Worm (Caenorhabditis elegans) whole organism, young adult: Measurements from ENCODE around the gene srg-26.
A peak's percentile ranks its signal among the peaks of the same experiment; 100 is the strongest.

Experiments
- B0035.1 ChIP-seq: sonication (generic microtip); optimal IDR thresholded peaks from 2 replicates; lab custom pipeline; 2016; ENCODE audit warnings: missing genetic modification characterization, mild to moderate bottlenecking, missing compliant biosample characterization, missing genotype, missing genetic modification reagents
- B0261.1 ChIP-seq: sonication (generic microtip); optimal IDR thresholded peaks from 2 replicates; lab custom pipeline; 2016; ENCODE audit warnings: mild to moderate bottlenecking, missing genetic modification characterization, moderate library complexity, missing compliant biosample characterization
- B0336.3 ChIP-seq: fragments of 200-800 bp; sonication (Bioruptor generic); IDR thresholded peaks from 2 replicates; pipeline ENCODE4 v1.3.6; 2022; ENCODE audit warnings: missing genetic modification characterization, missing compliant biosample characterization
- F37B4.10 ChIP-seq: fragments of 200-800 bp; sonication (Bioruptor generic); IDR thresholded peaks from 2 replicates; pipeline ENCODE4 v1.3.6; 2022; ENCODE audit warnings: missing genetic modification characterization, missing compliant biosample characterization
- F49E8.2 ChIP-seq: sonication (generic microtip); optimal IDR thresholded peaks from 3 replicates; lab custom pipeline; 2017; ENCODE audit warnings: missing genetic modification characterization, mild to moderate bottlenecking, missing compliant biosample characterization, antibody characterized with exemption, moderate library complexity; ENCODE audit not compliant: insufficient read depth
- F52B5.7 ChIP-seq: sonication (generic microtip); optimal IDR thresholded peaks from 2 replicates; lab custom pipeline; 2016; ENCODE audit warnings: mild to moderate bottlenecking, missing genetic modification characterization, missing compliant biosample characterization
- F55B11.4 ChIP-seq: sonication (generic microtip); optimal IDR thresholded peaks from 2 replicates; lab custom pipeline; 2016; ENCODE audit warnings: missing compliant biosample characterization, missing genetic modification characterization, borderline replicate concordance; ENCODE audit not compliant: insufficient read depth
- K11D2.4 ChIP-seq: fragments of 200-800 bp; sonication (Bioruptor generic); IDR thresholded peaks from 2 replicates; pipeline ENCODE4 v1.3.6; 2022; ENCODE audit warnings: missing genetic modification reagents, missing genetic modification characterization, missing compliant biosample characterization
- T07F8.4 ChIP-seq: sonication (generic microtip); optimal IDR thresholded peaks from 2 replicates; lab custom pipeline; 2016; ENCODE audit warnings: mild to moderate bottlenecking, missing genetic modification characterization, moderate library complexity, missing compliant biosample characterization
- Y53F4B.3 ChIP-seq: fragments of 200-800 bp; sonication (Bioruptor generic); IDR thresholded peaks from 2 replicates; pipeline ENCODE4 v1.3.6; 2022; ENCODE audit warnings: missing genetic modification reagents, missing genetic modification characterization, missing compliant biosample characterization
- Y79H2A.3 ChIP-seq: fragments of 200-800 bp; sonication (Bioruptor generic); conservative IDR thresholded peaks from 2 replicates; pipeline ENCODE4 v1.3.6; 2022; ENCODE audit warnings: missing genetic modification reagents, missing genetic modification characterization, missing compliant biosample characterization
- Y95B8A.8 ChIP-seq: fragments of 200-800 bp; sonication (Bioruptor generic); IDR thresholded peaks from 2 replicates; pipeline ENCODE4 v1.3.6; 2022; ENCODE audit warnings: missing genetic modification reagents, missing genetic modification characterization, missing compliant biosample characterization
- aptf-2 ChIP-seq: fragments of 200-800 bp; sonication (Bioruptor generic); conservative IDR thresholded peaks from 2 replicates; pipeline ENCODE4 v1.3.6; 2022; ENCODE audit warnings: missing genetic modification reagents, missing genetic modification characterization, missing compliant biosample characterization
- attf-3 ChIP-seq: fragments of 200-800 bp; sonication (Bioruptor generic); conservative IDR thresholded peaks from 2 replicates; pipeline ENCODE4 v1.3.6; 2022; ENCODE audit warnings: missing genetic modification reagents, missing genetic modification characterization, missing compliant biosample characterization
- attf-5 ChIP-seq: fragments of 200-800 bp; sonication (Bioruptor generic); optimal IDR thresholded peaks from 2 replicates; lab custom pipeline; 2018; ENCODE audit warnings: mild to moderate bottlenecking, missing genetic modification characterization, missing compliant biosample characterization
- bed-1 ChIP-seq: fragments of 200-800 bp; sonication (Bioruptor generic); IDR thresholded peaks from 2 replicates; pipeline ENCODE4 v1.3.6; 2022; ENCODE audit warnings: missing genetic modification reagents, missing genetic modification characterization, missing compliant biosample characterization
- bed-2 ChIP-seq: fragments of 200-800 bp; sonication (Bioruptor generic); IDR thresholded peaks from 2 replicates; pipeline ENCODE4 v1.3.6; 2022; ENCODE audit warnings: missing genetic modification reagents, missing genetic modification characterization, missing compliant biosample characterization
- ceh-100 ChIP-seq: fragments of 200-800 bp; sonication (Bioruptor generic); IDR thresholded peaks from 2 replicates; pipeline ENCODE4 v1.3.6; 2022; ENCODE audit warnings: missing genetic modification reagents, missing genetic modification characterization, missing compliant biosample characterization
- chd-7 ChIP-seq: sonication (generic microtip); optimal IDR thresholded peaks from 2 replicates; lab custom pipeline; 2016; ENCODE audit warnings: mild to moderate bottlenecking, missing genetic modification characterization, moderate library complexity, missing compliant biosample characterization
- dox-1 ChIP-seq: fragments of 200-800 bp; sonication (Bioruptor generic); IDR thresholded peaks from 2 replicates; pipeline ENCODE4 v1.3.6; 2022; ENCODE audit warnings: missing genetic modification reagents, missing genetic modification characterization, missing compliant biosample characterization
- dpl-1 ChIP-seq: fragments of 150-350 bp; optimal IDR thresholded peaks from 2 replicates; lab custom pipeline; 2014; ENCODE audit warnings: missing biosample characterization, missing genetic modification reagents, missing genetic modification characterization
- hlh-12 ChIP-seq: sonication (generic microtip); optimal IDR thresholded peaks from 2 replicates; lab custom pipeline; 2016; ENCODE audit warnings: missing genetic modification characterization, missing compliant biosample characterization
- hlh-26 ChIP-seq: fragments of 200-800 bp; sonication (Bioruptor generic); conservative IDR thresholded peaks from 2 replicates; pipeline ENCODE4 v1.3.6; 2022; ENCODE audit warnings: missing genetic modification reagents, missing genetic modification characterization, missing compliant biosample characterization
- hmg-20 ChIP-seq: fragments of 200-800 bp; sonication (Bioruptor generic); IDR thresholded peaks from 2 replicates; pipeline ENCODE4 v1.3.6; 2022; ENCODE audit warnings: missing genetic modification reagents, missing genetic modification characterization, missing compliant biosample characterization
- hrde-1 ChIP-seq: sonication (generic microtip); optimal IDR thresholded peaks from 2 replicates; lab custom pipeline; 2016; ENCODE audit warnings: missing genetic modification characterization, mild to moderate bottlenecking, missing compliant biosample characterization, moderate library complexity, missing genotype, missing genetic modification reagents, borderline replicate concordance
- hsf-1 ChIP-seq: fragments of 200-800 bp; sonication (Bioruptor generic); IDR thresholded peaks from 2 replicates; pipeline ENCODE4 v1.3.6; 2022; ENCODE audit warnings: missing genetic modification reagents, missing genetic modification characterization, missing compliant biosample characterization
- let-526 ChIP-seq: fragments of 200-800 bp; sonication (Bioruptor generic); IDR thresholded peaks from 2 replicates; pipeline ENCODE4 v1.3.6; 2022; ENCODE audit warnings: missing genetic modification reagents, missing genetic modification characterization, missing compliant biosample characterization
- let-607 ChIP-seq, 2 experiments: fragments of 200-800 bp in 1 of 2; sonication (Bioruptor generic) in 1 of 2; sonication (generic microtip) in 1 of 2; optimal IDR thresholded peaks; 2 replicates each; lab custom pipeline; 2016 to 2018; ENCODE audit warnings: mild to moderate bottlenecking in 2 of 2, missing compliant biosample characterization in 2 of 2, missing genetic modification characterization in 2 of 2, moderate library complexity in 2 of 2, missing genotype in 1 of 2
- lin-35 ChIP-seq, 3 experiments: fragments of 150-350 bp in 2 of 3; sonication (generic microtip) in 1 of 3; optimal IDR thresholded peaks; 2 replicates each; lab custom pipeline; 2014 to 2018; ENCODE audit warnings: missing biosample characterization in 3 of 3, missing genetic modification characterization in 3 of 3, missing genetic modification reagents in 3 of 3
- lsy-27 ChIP-seq: sonication (generic microtip); optimal IDR thresholded peaks from 2 replicates; lab custom pipeline; 2017; ENCODE audit warnings: missing genetic modification characterization, mild to moderate bottlenecking, missing compliant biosample characterization, antibody characterized with exemption, missing genotype, borderline replicate concordance; ENCODE audit not compliant: insufficient read depth
- madf-8 ChIP-seq: fragments of 200-800 bp; sonication (Bioruptor generic); conservative IDR thresholded peaks from 2 replicates; pipeline ENCODE4 v1.3.6; 2022; ENCODE audit warnings: missing genetic modification reagents, missing genetic modification characterization, missing compliant biosample characterization
- mel-28 ChIP-seq: sonication (generic microtip); optimal IDR thresholded peaks from 2 replicates; lab custom pipeline; 2016; ENCODE audit warnings: borderline replicate concordance, mild to moderate bottlenecking, missing genetic modification characterization, missing compliant biosample characterization
- nfya-1 ChIP-seq: sonication (generic microtip); optimal IDR thresholded peaks from 2 replicates; lab custom pipeline; 2017; ENCODE audit warnings: antibody characterized with exemption, missing compliant biosample characterization, missing genetic modification characterization, borderline replicate concordance; ENCODE audit not compliant: insufficient read depth
- nfyb-1 ChIP-seq: fragments of 200-800 bp; sonication (Bioruptor generic); IDR thresholded peaks from 2 replicates; pipeline ENCODE4 v1.3.6; 2022; ENCODE audit warnings: missing genetic modification reagents, missing genetic modification characterization, missing compliant biosample characterization
- nhr-90 ChIP-seq: sonication (generic microtip); optimal IDR thresholded peaks from 2 replicates; lab custom pipeline; 2016; ENCODE audit warnings: missing genotype, mild to moderate bottlenecking, missing genetic modification characterization, missing compliant biosample characterization
- rcor-1 ChIP-seq: fragments of 200-800 bp; sonication (Bioruptor generic); IDR thresholded peaks from 2 replicates; pipeline ENCODE4 v1.3.6; 2022; ENCODE audit warnings: missing genetic modification reagents, missing genetic modification characterization, missing compliant biosample characterization
- rec-8 ChIP-seq, 2 experiments: sonication (generic microtip); optimal IDR thresholded peaks; 2 replicates each; lab custom pipeline; 2016; ENCODE audit warnings: mild to moderate bottlenecking in 2 of 2, missing genetic modification characterization in 2 of 2, missing genetic modification reagents in 2 of 2, missing genotype in 2 of 2, missing biosample characterization in 1 of 2, missing compliant biosample characterization in 1 of 2, moderate library complexity in 1 of 2
- repo-1 ChIP-seq: sonication (generic microtip); optimal IDR thresholded peaks from 2 replicates; lab custom pipeline; 2017; ENCODE audit warnings: mild to moderate bottlenecking, missing genetic modification characterization, missing compliant biosample characterization
- rpc-1 ChIP-seq, 2 experiments: fragments of 150-350 bp in 1 of 2; sonication (generic microtip) in 1 of 2; optimal IDR thresholded peaks; 2 replicates each; lab custom pipeline; 2014 to 2018; ENCODE audit warnings: missing biosample characterization in 1 of 2, missing genetic modification characterization in 1 of 2, missing genetic modification reagents in 1 of 2, missing genotype in 1 of 2
- sea-2 ChIP-seq: fragments of 200-800 bp; sonication (Bioruptor generic); IDR thresholded peaks from 2 replicates; pipeline ENCODE4 v1.3.6; 2022; ENCODE audit warnings: missing genetic modification characterization, missing compliant biosample characterization
- tbp1 ChIP-seq: fragments of 200-800 bp; sonication (Bioruptor generic); optimal IDR thresholded peaks from 2 replicates; lab custom pipeline; 2018; ENCODE audit warnings: mild to moderate bottlenecking, missing genetic modification characterization, missing compliant biosample characterization
- unc-62 ChIP-seq: fragments of 150-350 bp; optimal IDR thresholded peaks from 2 replicates; lab custom pipeline; 2014; ENCODE audit warnings: missing biosample characterization, missing genetic modification reagents, missing genetic modification characterization
- xnd-1 ChIP-seq: sonication (generic microtip); optimal IDR thresholded peaks from 2 replicates; lab custom pipeline; 2016; ENCODE audit warnings: missing genotype, missing genetic modification reagents, missing genetic modification characterization, missing compliant biosample characterization
- ztf-18 ChIP-seq: sonication (generic microtip); optimal IDR thresholded peaks from 2 replicates; lab custom pipeline; 2016; ENCODE audit warnings: missing genotype, mild to moderate bottlenecking, missing genetic modification characterization, missing compliant biosample characterization
- ztf-25 ChIP-seq: fragments of 200-800 bp; sonication (Bioruptor generic); IDR thresholded peaks from 2 replicates; pipeline ENCODE4 v1.3.6; 2022; ENCODE audit warnings: missing genetic modification reagents, missing genetic modification characterization, missing compliant biosample characterization
- ztf-26 ChIP-seq: sonication (generic microtip); optimal IDR thresholded peaks from 2 replicates; lab custom pipeline; 2017; ENCODE audit warnings: missing genetic modification characterization, missing compliant biosample characterization
- ztf-3 ChIP-seq: fragments of 200-800 bp; sonication (Bioruptor generic); optimal IDR thresholded peaks from 2 replicates; lab custom pipeline; 2018; ENCODE audit warnings: mild to moderate bottlenecking, missing genetic modification characterization, missing compliant biosample characterization

The srg-26 gene

DNA sequence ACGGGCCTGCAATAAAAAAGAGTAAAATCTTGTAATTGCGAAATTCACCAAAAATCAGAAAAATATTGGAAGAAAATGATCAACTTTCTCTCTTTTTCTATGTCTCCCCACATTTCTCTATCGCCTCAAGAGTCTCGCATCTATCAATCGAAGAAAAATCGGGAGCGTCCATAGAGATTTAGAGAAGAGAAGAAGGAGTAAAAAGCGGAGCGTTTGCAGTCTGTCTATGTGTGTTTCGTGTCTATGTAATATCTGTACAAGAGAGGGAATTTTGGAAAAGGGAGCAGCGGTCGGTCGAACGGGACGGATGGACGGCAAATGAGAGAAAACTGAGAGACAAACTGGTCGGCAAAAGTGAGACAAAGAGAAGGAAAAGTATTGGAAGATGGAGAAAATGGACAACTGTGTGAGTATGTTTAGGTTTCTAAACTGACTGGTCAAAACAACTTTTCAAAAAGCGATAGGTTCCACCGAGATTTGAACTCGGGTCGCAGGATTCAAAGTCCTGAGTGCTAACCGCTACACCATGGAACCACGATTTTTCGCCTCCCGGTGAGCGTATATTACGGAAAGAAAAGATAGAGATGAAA, 1.3 kb upstream of the srg-26 start (continued):
- no peak for TF ChIP-seq hrde-1 (tag; lab: Kevin White, UChicago)
- no peak for TF ChIP-seq unc-62 (GFP tag; lab: Kevin White, UChicago)
- no peak for TF ChIP-seq ztf-25 (GFP tag; lab: Robert Waterston, UW)
- TF ChIP-seq ztf-26 = peak; percentile 18
- TF ChIP-seq sea-2 = no peak
- no peak for TF ChIP-seq Y95B8A.8 (GFP tag; lab: Robert Waterston, UW)
- no peak for TF ChIP-seq bed-1 (GFP tag; lab: Robert Waterston, UW)
- TF ChIP-seq nfyb-1 (GFP tag; lab: Robert Waterston, UW) = no peak
- no peak for TF ChIP-seq aptf-2 (GFP tag; lab: Robert Waterston, UW)
- no peak for TF ChIP-seq madf-8 (GFP tag; lab: Robert Waterston, UW)
- peak; percentile 67 for TF ChIP-seq rpc-1 (optimal IDR thresholded peaks at IDR 0.05; lab: Kevin White, UChicago)
- peak; percentile 85 for TF ChIP-seq rpc-1 (tag; optimal IDR thresholded peaks at IDR 0.05; lab: Kevin White, UChicago)
- TF ChIP-seq Y53F4B.3 (GFP tag; lab: Robert Waterston, UW) = no peak
- no peak for TF ChIP-seq F49E8.2
- no peak for TF ChIP-seq attf-3 (GFP tag; lab: Robert Waterston, UW)
- TF ChIP-seq B0336.3 (GFP tag; lab: Robert Waterston, UW) = no peak
- no peak for TF ChIP-seq K11D2.4
- TF ChIP-seq rec-8 (tag; optimal IDR thresholded peaks at IDR 0.05; lab: Kevin White, UChicago) = no peak
- TF ChIP-seq hlh-12 (tag; lab: Kevin White, UChicago) = no peak
- TF ChIP-seq hmg-20 = no peak
- TF ChIP-seq F55B11.4 = no peak
- TF ChIP-seq let-526 (GFP tag; lab: Robert Waterston, UW) = no peak
- peak; percentile 80 for TF ChIP-seq dox-1 (GFP tag; lab: Robert Waterston, UW)
- peak; percentile 9 for TF ChIP-seq attf-5
- TF ChIP-seq lsy-27 (tag; lab: Kevin White, UChicago) = no peak
- TF ChIP-seq F52B5.7 (tag; lab: Kevin White, UChicago) = no peak
- no peak for TF ChIP-seq chd-7 (tag; lab: Kevin White, UChicago)
- TF ChIP-seq repo-1 (tag; lab: Kevin White, UChicago) = peak; percentile 54
- no peak for TF ChIP-seq ceh-100 (GFP tag; lab: Robert Waterston, UW)
- TF ChIP-seq nfya-1 (tag; lab: Kevin White, UChicago) = no peak
- no peak for TF ChIP-seq lin-35 (GFP tag; optimal IDR thresholded peaks at IDR 0.05; lab: Kevin White, UChicago)
- TF ChIP-seq dpl-1 (GFP tag; lab: Kevin White, UChicago) = no peak
- no peak for TF ChIP-seq F37B4.10
- no peak for TF ChIP-seq xnd-1 (tag; lab: Kevin White, UChicago)
- TF ChIP-seq mel-28 (tag; lab: Kevin White, UChicago) = no peak
- peak; percentile 65 for TF ChIP-seq B0261.1
- TF ChIP-seq ztf-18 (tag; lab: Kevin White, UChicago) = peak; percentile 36
- TF ChIP-seq ztf-3 (GFP tag; lab: Kevin White, UChicago) = no peak
- no peak for TF ChIP-seq hlh-26
- TF ChIP-seq nhr-90 (tag; lab: Kevin White, UChicago) = peak; percentile 53
- no peak for TF ChIP-seq T07F8.4 (tag; lab: Kevin White, UChicago)
- TF ChIP-seq rcor-1 (GFP tag; lab: Robert Waterston, UW) = no peak
- TF ChIP-seq let-607 (tag; optimal IDR thresholded peaks at IDR 0.05; lab: Kevin White, UChicago) = peak; percentile 84 to 89
- TF ChIP-seq Y79H2A.3 (GFP tag; lab: Robert Waterston, UW) = no peak
- TF ChIP-seq tbp1 = peak; percentile 88
- no peak for TF ChIP-seq hsf-1 (GFP tag; lab: Robert Waterston, UW)
- no peak for TF ChIP-seq bed-2 (GFP tag; lab: Robert Waterston, UW)
- TF ChIP-seq B0035.1 (tag; lab: Kevin White, UChicago) = peak; percentile 21
